Fruit fly (Drosophila melanogaster) whole organism, embryonic: ENCODE measurements around the gene CG11726.

Experiments used
- Abd-B ChIP-seq: fragments of 200-800 bp; sonication (Bioruptor generic); optimal IDR thresholded peaks from 2 replicates; lab custom pipeline; 2018; ENCODE audit warnings: missing biosample characterization, mild to moderate bottlenecking, missing genetic modification characterization, moderate library complexity
- Antp ChIP-seq: fragments of 200-800 bp; sonication (Bioruptor generic); optimal IDR thresholded peaks from 3 replicates; lab custom pipeline; 2016; ENCODE audit warnings: missing biosample characterization, missing genetic modification characterization
- B-H1 ChIP-seq: fragments of 200-800 bp; sonication (Bioruptor generic); IDR thresholded peaks from 3 replicates; pipeline ENCODE4 v1.3.6; 2022; ENCODE audit warnings: missing biosample characterization, missing genetic modification characterization
- CG10147 ChIP-seq: fragments of 200-800 bp; sonication (Bioruptor generic); optimal IDR thresholded peaks from 2 replicates; lab custom pipeline; 2019; ENCODE audit warnings: missing biosample characterization, mild to moderate bottlenecking, missing genetic modification characterization, moderate library complexity
- CG10274 ChIP-seq: fragments of 200-800 bp; sonication (Bioruptor generic); optimal IDR thresholded peaks from 3 replicates; lab custom pipeline; 2017; ENCODE audit warnings: missing biosample characterization, mild to moderate bottlenecking, missing genetic modification characterization
- CG10565 ChIP-seq: fragments of 200-800 bp; sonication (Bioruptor generic); optimal IDR thresholded peaks from 3 replicates; lab custom pipeline; 2016; ENCODE audit warnings: missing biosample characterization, mild to moderate bottlenecking, missing genetic modification characterization
- CG10979 ChIP-seq: fragments of 200-800 bp; sonication (Bioruptor generic); optimal IDR thresholded peaks from 2 replicates; lab custom pipeline; 2018; ENCODE audit warnings: missing biosample characterization, mild to moderate bottlenecking, missing genetic modification characterization, moderate library complexity
- CG11696 ChIP-seq: fragments of 200-800 bp; sonication (Bioruptor generic); IDR thresholded peaks from 2 replicates; pipeline ENCODE4 v1.3.6; 2022; ENCODE audit warnings: missing biosample characterization, missing genetic modification characterization
- CG12104 ChIP-seq: fragments of 200-800 bp; sonication (Bioruptor generic); optimal IDR thresholded peaks from 3 replicates; lab custom pipeline; 2016; ENCODE audit warnings: missing biosample characterization, missing genetic modification characterization
- CG12155 ChIP-seq: fragments of 200-800 bp; sonication (Bioruptor generic); optimal IDR thresholded peaks from 3 replicates; lab custom pipeline; 2016; ENCODE audit warnings: missing biosample characterization, missing genetic modification characterization
- CG13894 ChIP-seq: fragments of 200-800 bp; sonication (Bioruptor generic); optimal IDR thresholded peaks from 3 replicates; lab custom pipeline; 2018; ENCODE audit warnings: missing biosample characterization, mild to moderate bottlenecking, missing genetic modification characterization, moderate library complexity
- CG16863 ChIP-seq: fragments of 200-800 bp; sonication (Bioruptor generic); optimal IDR thresholded peaks from 3 replicates; lab custom pipeline; 2016; ENCODE audit warnings: missing biosample characterization, missing genetic modification characterization
- CG18262 ChIP-seq: fragments of 200-800 bp; optimal IDR thresholded peaks from 3 replicates; lab custom pipeline; 2019; ENCODE audit warnings: missing biosample characterization, mild to moderate bottlenecking, missing genetic modification characterization, moderate library complexity
- CG18764 ChIP-seq: fragments of 200-800 bp; sonication (Bioruptor generic); optimal IDR thresholded peaks from 3 replicates; lab custom pipeline; 2016; ENCODE audit warnings: missing biosample characterization, missing genetic modification characterization
- CG2875 ChIP-seq: fragments of 200-800 bp; sonication (Bioruptor generic); optimal IDR thresholded peaks from 2 replicates; lab custom pipeline; 2017; ENCODE audit warnings: missing biosample characterization, mild to moderate bottlenecking, missing genetic modification characterization, missing genetic modification reagents
- CG30020 ChIP-seq: fragments of 200-800 bp; optimal IDR thresholded peaks from 2 replicates; lab custom pipeline; 2019; ENCODE audit warnings: missing biosample characterization, mild to moderate bottlenecking, missing genetic modification characterization, moderate library complexity
- CG4282 ChIP-seq: fragments of 200-800 bp; sonication (Bioruptor generic); optimal IDR thresholded peaks from 2 replicates; lab custom pipeline; 2016; ENCODE audit warnings: missing biosample characterization, missing genetic modification characterization
- CG4424 ChIP-seq: fragments of 200-800 bp; sonication (Bioruptor generic); optimal IDR thresholded peaks from 3 replicates; lab custom pipeline; 2016; ENCODE audit warnings: missing biosample characterization, missing genetic modification characterization
- CG5245 ChIP-seq: fragments of 200-800 bp; sonication (Bioruptor generic); optimal IDR thresholded peaks from 3 replicates; lab custom pipeline; 2016; ENCODE audit warnings: missing biosample characterization, missing genetic modification characterization
- CG6254 ChIP-seq: fragments of 200-800 bp; sonication (Bioruptor generic); optimal IDR thresholded peaks from 3 replicates; lab custom pipeline; 2017; ENCODE audit warnings: mild to moderate bottlenecking, missing biosample characterization, missing genetic modification reagents, missing genetic modification characterization
- CG7357 ChIP-seq: fragments of 200-800 bp; sonication (Bioruptor generic); IDR thresholded peaks from 3 replicates; pipeline ENCODE4 v1.3.6; 2022; ENCODE audit warnings: missing biosample characterization, missing genetic modification characterization
- CG7987 ChIP-seq: fragments of 200-800 bp; sonication (Bioruptor generic); optimal IDR thresholded peaks from 2 replicates; lab custom pipeline; 2018; ENCODE audit warnings: missing biosample characterization, mild to moderate bottlenecking, missing genetic modification characterization, moderate library complexity
- CG9437 ChIP-seq: fragments of 200-800 bp; sonication (Bioruptor generic); optimal IDR thresholded peaks from 2 replicates; lab custom pipeline; 2018; ENCODE audit warnings: missing biosample characterization, mild to moderate bottlenecking, missing genetic modification characterization
- Camta ChIP-seq: fragments of 200-800 bp; sonication (Bioruptor generic); optimal IDR thresholded peaks from 2 replicates; lab custom pipeline; 2016; ENCODE audit warnings: missing biosample characterization, missing genetic modification characterization
- D19B ChIP-seq: fragments of 200-800 bp; sonication (Bioruptor generic); optimal IDR thresholded peaks from 2 replicates; lab custom pipeline; 2017; ENCODE audit warnings: missing biosample characterization, mild to moderate bottlenecking, missing genetic modification characterization
- Dad ChIP-seq: fragments of 200-800 bp; sonication (Bioruptor generic); optimal IDR thresholded peaks from 3 replicates; lab custom pipeline; 2016; ENCODE audit warnings: missing biosample characterization, missing genetic modification characterization
- Elba2 ChIP-seq: fragments of 200-800 bp; sonication (Bioruptor generic); optimal IDR thresholded peaks from 3 replicates; lab custom pipeline; 2016; ENCODE audit warnings: missing biosample characterization, missing genetic modification characterization
- HLH3B ChIP-seq: fragments of 200-800 bp; sonication (Bioruptor generic); IDR thresholded peaks from 2 replicates; pipeline ENCODE4 v1.3.6; 2022; ENCODE audit warnings: missing biosample characterization, missing genetic modification characterization
- HmgZ ChIP-seq: fragments of 200-800 bp; sonication (Bioruptor generic); optimal IDR thresholded peaks from 2 replicates; lab custom pipeline; 2018; ENCODE audit warnings: missing biosample characterization, mild to moderate bottlenecking, missing genetic modification characterization
- Hr39 ChIP-seq: fragments of >200 bp; optimal IDR thresholded peaks from 2 replicates; lab custom pipeline; 2017
- Hsf ChIP-seq: fragments of 200-800 bp; sonication (Bioruptor generic); optimal IDR thresholded peaks from 3 replicates; lab custom pipeline; 2016; ENCODE audit warnings: missing biosample characterization, missing genetic modification characterization
- Lhr ChIP-seq: fragments of 200-800 bp; sonication (Bioruptor generic); optimal IDR thresholded peaks from 3 replicates; lab custom pipeline; 2017; ENCODE audit warnings: mild to moderate bottlenecking, missing biosample characterization, missing genetic modification reagents, missing genetic modification characterization
- NFAT ChIP-seq: fragments of 200-800 bp; sonication (Bioruptor generic); IDR thresholded peaks from 2 replicates; pipeline ENCODE4 v1.3.6; 2022; ENCODE audit warnings: missing biosample characterization, missing genetic modification characterization
- Rx ChIP-seq: fragments of 200-800 bp; sonication (Bioruptor generic); IDR thresholded peaks from 2 replicates; pipeline ENCODE4 v1.3.6; 2022; ENCODE audit warnings: missing biosample characterization, missing genetic modification characterization
- abd-A ChIP-seq: fragments of 200-800 bp; sonication (Bioruptor generic); optimal IDR thresholded peaks from 3 replicates; lab custom pipeline; 2019; ENCODE audit warnings: missing biosample characterization, mild to moderate bottlenecking, missing genetic modification characterization, moderate library complexity
- bsh ChIP-seq, 2 experiments: fragments of 200-800 bp; sonication (Bioruptor generic); optimal IDR thresholded peaks; 2 replicates each; lab custom pipeline; 2017 to 2018; ENCODE audit warnings: mild to moderate bottlenecking in 2 of 2, missing biosample characterization in 2 of 2, missing genetic modification characterization in 2 of 2, moderate library complexity in 1 of 2
- chif ChIP-seq, 2 experiments: fragments of 200-800 bp; sonication (Bioruptor generic); optimal IDR thresholded peaks; 3 replicates each; lab custom pipeline; 2016; ENCODE audit warnings: missing biosample characterization in 2 of 2, missing genetic modification characterization in 2 of 2
- eve ChIP-seq, 2 experiments: fragments of >200 bp; optimal IDR thresholded peaks; 2 replicates each; lab custom pipeline; 2017; ENCODE audit warnings: missing biosample characterization in 2 of 2, missing genetic modification characterization in 2 of 2
- jigr1 ChIP-seq: fragments of 200-800 bp; sonication (Bioruptor generic); IDR thresholded peaks from 3 replicates; pipeline ENCODE4 v1.3.6; 2022; ENCODE audit warnings: missing biosample characterization, missing genetic modification characterization
- kah ChIP-seq: fragments of 200-800 bp; sonication (Bioruptor generic); optimal IDR thresholded peaks from 2 replicates; lab custom pipeline; 2018; ENCODE audit warnings: missing biosample characterization, mild to moderate bottlenecking, missing genetic modification characterization
- klu ChIP-seq: fragments of 200-800 bp; sonication (Bioruptor generic); IDR thresholded peaks from 2 replicates; pipeline ENCODE4 v1.3.6; 2022; ENCODE audit warnings: missing biosample characterization, missing genetic modification characterization
- knrl ChIP-seq: fragments of 200-800 bp; sonication (Bioruptor generic); IDR thresholded peaks from 3 replicates; pipeline ENCODE4 v1.3.6; 2022; ENCODE audit warnings: missing biosample characterization, missing genetic modification characterization; ENCODE audit not compliant: partially characterized antibody
- lbe ChIP-seq: fragments of 200-800 bp; sonication (Bioruptor generic); optimal IDR thresholded peaks from 2 replicates; lab custom pipeline; 2016; ENCODE audit warnings: missing biosample characterization, mild to moderate bottlenecking, missing genetic modification characterization
- lilli ChIP-seq: fragments of 200-800 bp; sonication (Bioruptor generic); optimal IDR thresholded peaks from 3 replicates; lab custom pipeline; 2016; ENCODE audit warnings: missing biosample characterization, missing genetic modification characterization
- luna ChIP-seq: fragments of 200-800 bp; sonication (Bioruptor generic); optimal IDR thresholded peaks from 2 replicates; lab custom pipeline; 2016; ENCODE audit warnings: missing biosample characterization, missing genetic modification characterization
- nom ChIP-seq: fragments of 200-800 bp; sonication (Bioruptor generic); optimal IDR thresholded peaks from 2 replicates; lab custom pipeline; 2017; ENCODE audit warnings: missing biosample characterization, missing genetic modification characterization, mild to moderate bottlenecking, moderate library complexity, missing genetic modification reagents
- pnt ChIP-seq: fragments of 200-800 bp; sonication (Bioruptor generic); optimal IDR thresholded peaks from 3 replicates; lab custom pipeline; 2016; ENCODE audit warnings: missing biosample characterization, missing genetic modification characterization
- twi ChIP-seq: fragments of 200-800 bp; optimal IDR thresholded peaks from 2 replicates; lab custom pipeline; 2019; ENCODE audit warnings: missing biosample characterization, mild to moderate bottlenecking, missing genetic modification characterization, moderate library complexity
- unpg ChIP-seq: fragments of 200-800 bp; sonication (Bioruptor generic); optimal IDR thresholded peaks from 3 replicates; lab custom pipeline; 2018; ENCODE audit warnings: missing biosample characterization, mild to moderate bottlenecking, missing genetic modification characterization, moderate library complexity
- vvl ChIP-seq: fragments of 200-800 bp; sonication (Bioruptor generic); IDR thresholded peaks from 2 replicates; pipeline ENCODE4 v1.3.6; 2022; ENCODE audit warnings: missing biosample characterization, missing genetic modification characterization

CG11726 gene

dm6 chr3L:11418041-11418674 lies 23.7 kb downstream of the CG11726 start (continued):
- TF ChIP-seq knrl (GFP tag; lab: Robert Waterston, UW) (no peak), twi (tag; lab: Kevin White, UChicago) (peak; percentile 89), CG7987 (GFP tag; lab: Kevin White, UChicago) (peak; percentile 67), lbe (no peak), chif (GFP tag; optimal IDR thresholded peaks at IDR 0.05; lab: Kevin White, UChicago) (peak; percentile 80 to 93), CG2875 (peak; percentile 80), CG6254 (peak; percentile 91), CG12104 (GFP tag; lab: Kevin White, UChicago) (peak; percentile 85), pnt (GFP tag; lab: Kevin White, UChicago) (peak; percentile 80), Hr39 (no peak), CG4424 (GFP tag; lab: Kevin White, UChicago) (peak; percentile 94), Rx (GFP tag; lab: Robert Waterston, UW) (peak; percentile 92), vvl (GFP tag; lab: Robert Waterston, UW) (peak; percentile 96), CG10274 (peak; percentile 76), eve (GFP tag; optimal IDR thresholded peaks at IDR 0.05; lab: Kevin White, UChicago) (peak in 1 of 2 experiments; percentile 95), Antp (peak; percentile 82), unpg (peak; percentile 93), CG10147 (peak; percentile 89), CG4282 (GFP tag; lab: Kevin White, UChicago) (peak; percentile 65), luna (no peak), CG12155 (peak; percentile 74), CG18262 (tag; lab: Kevin White, UChicago) (peak; percentile 98), bsh (GFP tag; optimal IDR thresholded peaks at IDR 0.05; lab: Kevin White, UChicago) (peak in 1 of 2 experiments; percentile 97), B-H1 (GFP tag; lab: Robert Waterston, UW) (peak; percentile 86), abd-A (tag; lab: Kevin White, UChicago) (peak; percentile 31), lilli (peak; percentile 86), jigr1 (GFP tag; lab: Robert Waterston, UW) (peak; percentile 96), HLH3B (GFP tag; lab: Robert Waterston, UW) (peak; percentile 96), CG10979 (tag; lab: Kevin White, UChicago) (peak; percentile 98), NFAT (peak; percentile 68), Camta (GFP tag; lab: Kevin White, UChicago) (peak; percentile 82), kah (GFP tag; lab: Kevin White, UChicago) (peak; percentile 91), CG30020 (tag; lab: Kevin White, UChicago) (peak; percentile 76), CG5245 (GFP tag; lab: Kevin White, UChicago) (peak; percentile 90), Dad (peak; percentile 95), CG7357 (GFP tag; lab: Robert Waterston, UW) (peak; percentile 92), CG10565 (peak; percentile 70), CG16863 (GFP tag; lab: Kevin White, UChicago) (peak; percentile 96), HmgZ (tag; lab: Kevin White, UChicago) (peak; percentile 88), Hsf (peak; percentile 92), D19B (peak; percentile 65), CG18764 (peak; percentile 87), Elba2 (peak; percentile 32), CG9437 (peak; percentile 85), nom (GFP tag; lab: Kevin White, UChicago) (no peak), CG13894 (tag; lab: Kevin White, UChicago) (no peak), CG11696 (peak; percentile 74), Lhr (GFP tag; lab: Kevin White, UChicago) (peak; percentile 87), klu (GFP tag; lab: Robert Waterston, UW) (peak; percentile 90), Abd-B (GFP tag; lab: Kevin White, UChicago) (peak; percentile 94)
